Worm (Caenorhabditis elegans) whole organism, early embryonic: ENCODE measurements around the gene C25H3.17.
A peak's percentile ranks its signal among the peaks of the same experiment; 100 is the strongest.

Experiments used
- B0310.2 ChIP-seq: sonication (generic microtip); optimal IDR thresholded peaks from 2 replicates; lab custom pipeline; 2016; ENCODE audit warnings: mild to moderate bottlenecking, missing genetic modification characterization, missing compliant biosample characterization
- F13C5.2 ChIP-seq: sonication (generic microtip); optimal IDR thresholded peaks from 2 replicates; lab custom pipeline; 2017; ENCODE audit warnings: mild to moderate bottlenecking, missing genetic modification characterization, inconsistent platforms, missing compliant biosample characterization
- aly-1 ChIP-seq: sonication (generic microtip); optimal IDR thresholded peaks from 2 replicates; lab custom pipeline; 2016; ENCODE audit warnings: missing genetic modification characterization, missing compliant biosample characterization
- ama-1 ChIP-seq: fragments of 150-350 bp; optimal IDR thresholded peaks from 2 replicates; lab custom pipeline; 2014
- ceh-13 ChIP-seq: fragments of 200-800 bp; sonication (Bioruptor generic); optimal IDR thresholded peaks from 2 replicates; lab custom pipeline; 2018; ENCODE audit warnings: mild to moderate bottlenecking, missing genetic modification characterization, missing compliant biosample characterization
- ceh-36 ChIP-seq: sonication (generic microtip); optimal IDR thresholded peaks from 2 replicates; lab custom pipeline; 2016; ENCODE audit warnings: missing genetic modification characterization, inconsistent platforms, missing compliant biosample characterization
- ets-7 ChIP-seq: sonication (generic microtip); optimal IDR thresholded peaks from 2 replicates; lab custom pipeline; 2016; ENCODE audit warnings: missing genotype, missing genetic modification characterization, missing compliant biosample characterization
- flt-1 ChIP-seq: fragments of 200-800 bp; sonication (Bioruptor generic); IDR thresholded peaks from 2 replicates; pipeline ENCODE4 v1.3.6; 2022; ENCODE audit warnings: missing genetic modification characterization, missing compliant biosample characterization
- hmbx-1 ChIP-seq: sonication (generic microtip); optimal IDR thresholded peaks from 2 replicates; lab custom pipeline; 2016; ENCODE audit warnings: mild to moderate bottlenecking, missing genetic modification characterization, missing compliant biosample characterization
- hmg-4 ChIP-seq: fragments of 200-800 bp; sonication (Bioruptor generic); optimal IDR thresholded peaks from 2 replicates; lab custom pipeline; 2018; ENCODE audit warnings: mild to moderate bottlenecking, missing genetic modification characterization, missing compliant biosample characterization
- hnd-1 ChIP-seq: sonication (generic microtip); optimal IDR thresholded peaks from 2 replicates; lab custom pipeline; 2016; ENCODE audit warnings: missing genetic modification characterization, missing compliant biosample characterization
- pes-1 ChIP-seq: fragments of 200-800 bp; sonication (Bioruptor generic); IDR thresholded peaks from 2 replicates; pipeline ENCODE4 v1.3.6; 2022; ENCODE audit warnings: missing genetic modification reagents, missing genetic modification characterization, missing compliant biosample characterization
- scrt-1 ChIP-seq: fragments of 200-800 bp; sonication (Bioruptor generic); IDR thresholded peaks from 2 replicates; pipeline ENCODE4 v1.3.6; 2022; ENCODE audit warnings: missing genetic modification characterization, missing compliant biosample characterization
- sea-1 ChIP-seq: fragments of 200-800 bp; sonication (Bioruptor generic); conservative IDR thresholded peaks from 2 replicates; pipeline ENCODE4 v1.3.6; 2022; ENCODE audit warnings: missing genetic modification characterization, missing compliant biosample characterization
- tbx-11 ChIP-seq: fragments of 200-800 bp; sonication (Bioruptor generic); IDR thresholded peaks from 2 replicates; pipeline ENCODE4 v1.3.6; 2022; ENCODE audit warnings: missing genetic modification characterization, missing compliant biosample characterization
- tbx-37 ChIP-seq: fragments of 200-800 bp; sonication (Bioruptor generic); conservative IDR thresholded peaks from 2 replicates; pipeline ENCODE4 v1.3.6; 2022; ENCODE audit warnings: missing genetic modification reagents, missing genetic modification characterization, missing compliant biosample characterization
- tra-4 ChIP-seq: sonication (generic microtip); optimal IDR thresholded peaks from 2 replicates; lab custom pipeline; 2017; ENCODE audit warnings: missing genetic modification characterization, missing compliant biosample characterization

Gene C25H3.17

ce11 chrII:5702611-5703192 is 33.2 kb upstream of the C25H3.17 start:
- TF ChIP-seq sea-1 (GFP tag; lab: Robert Waterston, UW) (no peak), ceh-13 (no peak), hmg-4 (GFP tag; lab: Kevin White, UChicago) (no peak), pes-1 (no peak), aly-1 (tag; lab: Kevin White, UChicago) (no peak)

DNA sequence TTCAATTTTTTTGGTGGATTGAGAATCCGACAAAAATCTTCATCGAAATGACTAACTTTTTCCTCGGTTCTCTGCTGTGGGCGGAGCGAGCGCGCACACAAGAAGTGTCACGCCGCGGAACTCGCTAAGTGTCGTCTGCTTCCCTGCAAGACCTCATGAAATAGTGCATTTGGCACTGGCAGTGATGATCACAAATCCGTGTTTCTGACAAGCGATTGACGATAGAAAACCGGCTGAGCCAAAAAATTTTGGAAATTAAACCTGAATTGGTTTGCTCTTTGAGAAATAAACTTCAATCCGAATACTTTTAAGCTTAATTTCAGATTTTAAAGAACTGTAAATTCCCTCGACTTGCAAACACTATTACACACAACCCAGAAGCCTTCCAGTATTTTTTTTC is 32.0 kb upstream of the C25H3.17 start:
- TF ChIP-seq ama-1 (lab: Kevin White, UChicago) (peak; percentile 70), ets-7 (no peak)

ce11 chrII:5698869-5699268 is 29.4 kb upstream of the C25H3.17 start, which contains the start of the genes C25H3.10 and C25H3.1:
Gene C25H3.10, minus strand, starts transcription at chrII:5698969.
Gene C25H3.1, plus strand, starts transcription at chrII:5699071.
- TF ChIP-seq sea-1 (GFP tag; lab: Robert Waterston, UW) (no peak), ets-7 (no peak), pes-1 (no peak), tra-4 (tag; lab: Kevin White, UChicago) (no peak)

DNA sequence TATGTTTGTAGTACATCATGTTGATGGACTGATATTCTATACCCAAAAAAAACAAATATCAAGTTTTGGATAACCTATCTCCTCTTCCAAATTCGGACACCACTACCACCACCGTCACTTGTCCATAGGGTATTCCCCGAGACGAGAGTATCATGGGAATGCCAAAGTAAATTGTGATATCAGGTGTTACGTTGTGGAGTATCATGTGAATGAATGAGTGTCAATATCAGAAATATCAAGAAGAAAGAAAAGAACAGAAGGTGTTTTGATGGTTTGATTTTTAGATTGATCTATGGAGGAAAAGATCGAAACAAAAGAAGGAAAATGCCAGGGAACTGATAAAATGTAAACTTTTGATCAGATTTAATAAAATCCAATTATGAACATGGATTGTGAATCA is 28.8 kb upstream of the C25H3.17 start:
- TF ChIP-seq ceh-13 (no peak), tbx-37 (GFP tag; lab: Robert Waterston, UW) (no peak), flt-1 (GFP tag; lab: Robert Waterston, UW) (no peak), scrt-1 (GFP tag; lab: Robert Waterston, UW) (no peak), ets-7 (no peak), B0310.2 (tag; lab: Kevin White, UChicago) (no peak), pes-1 (no peak), hnd-1 (tag; lab: Kevin White, UChicago) (no peak), tra-4 (tag; lab: Kevin White, UChicago) (no peak), hmg-4 (GFP tag; lab: Kevin White, UChicago) (no peak), sea-1 (GFP tag; lab: Robert Waterston, UW) (no peak)

ce11 chrII:5697338-5697737 is 27.9 kb upstream of the C25H3.17 start:
- TF ChIP-seq B0310.2 (tag; lab: Kevin White, UChicago) (no peak), tbx-11 (GFP tag; lab: Robert Waterston, UW) (no peak), hmbx-1 (tag; lab: Kevin White, UChicago) (no peak), hmg-4 (GFP tag; lab: Kevin White, UChicago) (no peak), hnd-1 (tag; lab: Kevin White, UChicago) (no peak), tra-4 (tag; lab: Kevin White, UChicago) (no peak), ama-1 (lab: Kevin White, UChicago) (no peak), ceh-13 (no peak), scrt-1 (GFP tag; lab: Robert Waterston, UW) (no peak), pes-1 (no peak), F13C5.2 (tag; lab: Kevin White, UChicago) (no peak), aly-1 (tag; lab: Kevin White, UChicago) (no peak), flt-1 (GFP tag; lab: Robert Waterston, UW) (no peak), ets-7 (no peak)

DNA sequence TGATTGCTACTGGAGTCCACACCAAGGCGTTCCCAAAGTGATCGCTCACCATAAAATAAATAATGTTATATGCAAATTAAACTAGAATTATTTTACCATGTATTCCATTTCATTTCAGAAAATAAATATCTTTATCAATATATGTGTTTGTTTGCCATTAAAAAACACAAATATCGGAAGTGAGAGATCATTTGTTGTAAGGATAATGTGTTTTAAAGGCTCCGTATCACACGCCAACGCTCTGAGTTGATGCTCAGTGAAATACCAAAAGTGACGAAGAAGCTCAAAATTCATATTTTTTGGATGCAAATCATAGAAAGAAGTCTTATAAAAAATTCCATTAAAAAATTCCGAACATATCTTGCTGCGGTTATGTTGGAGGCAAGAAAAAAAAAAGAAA is 26.7 kb upstream of the C25H3.17 start:
- TF ChIP-seq ceh-13: no peak
- no peak for TF ChIP-seq flt-1 (GFP tag; lab: Robert Waterston, UW)
- TF ChIP-seq ceh-36: no peak
- TF ChIP-seq F13C5.2 (tag; lab: Kevin White, UChicago): no peak
- TF ChIP-seq aly-1 (tag; lab: Kevin White, UChicago): no peak
- no peak for TF ChIP-seq hmg-4 (GFP tag; lab: Kevin White, UChicago)
- no peak for TF ChIP-seq tra-4 (tag; lab: Kevin White, UChicago)
- TF ChIP-seq hnd-1 (tag; lab: Kevin White, UChicago): no peak
- TF ChIP-seq ama-1 (lab: Kevin White, UChicago): no peak
- TF ChIP-seq B0310.2 (tag; lab: Kevin White, UChicago): no peak
- no peak for TF ChIP-seq ets-7
- TF ChIP-seq scrt-1 (GFP tag; lab: Robert Waterston, UW): no peak
- TF ChIP-seq tbx-11 (GFP tag; lab: Robert Waterston, UW): no peak
- no peak for TF ChIP-seq sea-1 (GFP tag; lab: Robert Waterston, UW)
- no peak for TF ChIP-seq tbx-37 (GFP tag; lab: Robert Waterston, UW)
- no peak for TF ChIP-seq hmbx-1 (tag; lab: Kevin White, UChicago)
- TF ChIP-seq pes-1: no peak

DNA sequence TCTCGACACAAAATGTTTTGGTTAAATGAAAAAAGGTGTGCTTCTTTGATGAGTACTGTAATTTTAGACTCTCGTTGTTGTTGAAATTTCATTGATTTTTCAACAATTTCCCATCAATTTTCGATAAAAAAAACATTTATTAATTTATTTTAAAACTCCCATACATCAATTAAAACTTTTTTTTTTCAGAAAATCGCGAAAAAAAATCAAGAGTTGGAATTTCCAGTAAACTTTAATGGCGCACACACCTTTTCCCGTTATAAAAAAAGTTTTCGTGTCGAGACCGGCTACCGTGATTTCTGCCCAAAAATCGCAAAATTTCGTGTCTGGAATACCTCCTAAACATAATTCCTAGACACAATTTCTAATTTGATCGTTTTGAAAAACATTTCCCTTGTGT is 25.3 kb upstream of the C25H3.17 start, which contains the start of gene C25H3.14:
TSS of gene C25H3.14 (plus strand) at position 301 of the 400 bp plus-strand sequence.
- TF ChIP-seq ceh-36 (no peak), ets-7 (no peak), ceh-13 (no peak), tra-4 (tag; lab: Kevin White, UChicago) (no peak), scrt-1 (GFP tag; lab: Robert Waterston, UW) (no peak), hmg-4 (GFP tag; lab: Kevin White, UChicago) (no peak), hmbx-1 (tag; lab: Kevin White, UChicago) (no peak), sea-1 (GFP tag; lab: Robert Waterston, UW) (no peak), aly-1 (tag; lab: Kevin White, UChicago) (no peak), F13C5.2 (tag; lab: Kevin White, UChicago) (no peak), B0310.2 (tag; lab: Kevin White, UChicago) (no peak), tbx-37 (GFP tag; lab: Robert Waterston, UW) (no peak), flt-1 (GFP tag; lab: Robert Waterston, UW) (no peak), hnd-1 (tag; lab: Kevin White, UChicago) (no peak), ama-1 (lab: Kevin White, UChicago) (no peak), tbx-11 (GFP tag; lab: Robert Waterston, UW) (no peak), pes-1 (no peak)

ce11 chrII:5693893-5694292 is 24.4 kb upstream of the C25H3.17 start, which contains the start of gene C25H3.3:
Gene C25H3.3, plus strand, starts transcription at chrII:5694193.
- no peak for TF ChIP-seq hmbx-1 (tag; lab: Kevin White, UChicago)
- no peak for TF ChIP-seq ama-1 (lab: Kevin White, UChicago)
- no peak for TF ChIP-seq tra-4 (tag; lab: Kevin White, UChicago)
- no peak for TF ChIP-seq ets-7
- no peak for TF ChIP-seq F13C5.2 (tag; lab: Kevin White, UChicago)
- TF ChIP-seq hnd-1 (tag; lab: Kevin White, UChicago): no peak
- TF ChIP-seq tbx-11 (GFP tag; lab: Robert Waterston, UW): no peak
- no peak for TF ChIP-seq scrt-1 (GFP tag; lab: Robert Waterston, UW)
- no peak for TF ChIP-seq ceh-13
- no peak for TF ChIP-seq flt-1 (GFP tag; lab: Robert Waterston, UW)
